Worm (Caenorhabditis elegans) whole organism, midembryonic: ENCODE measurements around the gene C46A5.6.

Source experiments
- T22C8.4 ChIP-seq: fragments of 200-800 bp; sonication (Bioruptor generic); IDR thresholded peaks from 2 replicates; pipeline ENCODE4 v1.3.6; 2022; ENCODE audit warnings: missing genetic modification characterization, missing compliant biosample characterization
- cog-1 ChIP-seq: sonication (generic microtip); optimal IDR thresholded peaks from 2 replicates; lab custom pipeline; 2016; ENCODE audit warnings: missing genetic modification characterization, missing compliant biosample characterization
- flt-1 ChIP-seq: fragments of 200-800 bp; sonication (Bioruptor generic); IDR thresholded peaks from 2 replicates; pipeline ENCODE4 v1.3.6; 2022; ENCODE audit warnings: missing genetic modification characterization, missing compliant biosample characterization
- klf-2 ChIP-seq: fragments of 200-800 bp; sonication (Bioruptor generic); conservative IDR thresholded peaks from 2 replicates; pipeline ENCODE4 v1.3.6; 2022; ENCODE audit warnings: missing genetic modification reagents, missing genetic modification characterization, missing compliant biosample characterization
- med-1 ChIP-seq: sonication (generic microtip); optimal IDR thresholded peaks from 2 replicates; lab custom pipeline; 2017; ENCODE audit warnings: missing genetic modification characterization, mild to moderate bottlenecking, missing compliant biosample characterization, antibody characterized with exemption, missing genetic modification reagents; ENCODE audit not compliant: insufficient read depth
- ref-1 ChIP-seq: fragments of 200-800 bp; sonication (Bioruptor generic); conservative IDR thresholded peaks from 2 replicates; pipeline ENCODE4 v1.3.6; 2022; ENCODE audit warnings: missing genetic modification reagents, missing genetic modification characterization, missing compliant biosample characterization
- tab-1 ChIP-seq: fragments of 200-800 bp; sonication (Bioruptor generic); IDR thresholded peaks from 2 replicates; pipeline ENCODE4 v1.3.6; 2022; ENCODE audit warnings: missing genetic modification characterization, missing compliant biosample characterization
- ztf-23 ChIP-seq: fragments of 200-800 bp; sonication (Bioruptor generic); IDR thresholded peaks from 2 replicates; pipeline ENCODE4 v1.3.6; 2022; ENCODE audit warnings: missing genetic modification reagents, missing genetic modification characterization, missing compliant biosample characterization
- ztf-29 ChIP-seq: fragments of 200-800 bp; sonication (Bioruptor generic); IDR thresholded peaks from 2 replicates; pipeline ENCODE4 v1.3.6; 2022; ENCODE audit warnings: missing genetic modification reagents, missing genetic modification characterization, missing compliant biosample characterization

C46A5.6 gene

DNA sequence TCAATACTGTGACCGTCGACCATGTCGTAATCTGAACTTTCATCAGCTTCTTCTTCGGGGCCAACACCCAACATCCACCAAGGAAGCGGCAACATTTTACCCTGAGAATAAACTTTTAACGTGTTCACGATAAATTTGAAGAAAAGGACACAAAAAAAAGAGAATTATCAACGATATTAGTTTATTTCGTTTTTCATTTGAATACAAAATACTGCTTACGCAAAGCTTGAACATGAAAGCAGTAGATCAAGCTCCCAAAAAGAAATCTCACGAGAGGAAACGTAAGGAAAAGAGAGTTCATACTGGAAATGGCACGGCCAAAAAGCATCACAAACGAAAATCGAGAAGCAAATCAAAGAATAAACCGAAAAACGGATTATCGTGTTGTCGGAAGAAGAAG is at the start of gene C46A5.6, which contains the start of gene C46A5.1:
C46A5.6 (minus strand) TSS at position 101 of the 400 bp plus-strand sequence.
C46A5.1 (plus strand) TSS at position 184 of the 400 bp plus-strand sequence.
- TF ChIP-seq ztf-23 (GFP tag; lab: Robert Waterston, UW) (no peak), flt-1 (no peak), tab-1 (GFP tag; lab: Robert Waterston, UW) (no peak), cog-1 (no peak), klf-2 (GFP tag; lab: Robert Waterston, UW) (no peak), T22C8.4 (GFP tag; lab: Robert Waterston, UW) (no peak), ref-1 (no peak)

DNA sequence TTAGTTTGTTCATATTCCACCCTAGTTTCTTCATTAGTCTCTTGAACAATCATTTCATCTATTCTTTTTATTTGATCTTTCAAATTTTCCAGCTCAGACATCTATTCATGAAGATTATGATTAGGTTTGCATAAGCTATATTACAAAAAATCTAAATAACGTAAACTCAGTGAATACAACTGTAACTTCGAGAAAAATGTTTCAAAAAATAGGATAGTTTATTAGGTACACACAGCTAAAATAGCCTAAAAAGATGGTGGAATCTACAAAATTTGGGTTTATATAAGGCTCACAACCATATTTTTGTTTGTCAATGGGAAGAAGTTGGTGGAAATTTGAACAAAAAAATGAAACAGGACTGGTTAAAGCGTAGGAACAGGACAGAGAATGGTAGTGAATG is 49.1 kb upstream of the C46A5.6 start, which contains the start of gene zgpa-1:
zgpa-1 (minus strand) TSS at position 101 of the 400 bp plus-strand sequence.
- TF ChIP-seq ref-1 (no peak), klf-2 (GFP tag; lab: Robert Waterston, UW) (no peak), T22C8.4 (GFP tag; lab: Robert Waterston, UW) (no peak), flt-1 (no peak)

DNA sequence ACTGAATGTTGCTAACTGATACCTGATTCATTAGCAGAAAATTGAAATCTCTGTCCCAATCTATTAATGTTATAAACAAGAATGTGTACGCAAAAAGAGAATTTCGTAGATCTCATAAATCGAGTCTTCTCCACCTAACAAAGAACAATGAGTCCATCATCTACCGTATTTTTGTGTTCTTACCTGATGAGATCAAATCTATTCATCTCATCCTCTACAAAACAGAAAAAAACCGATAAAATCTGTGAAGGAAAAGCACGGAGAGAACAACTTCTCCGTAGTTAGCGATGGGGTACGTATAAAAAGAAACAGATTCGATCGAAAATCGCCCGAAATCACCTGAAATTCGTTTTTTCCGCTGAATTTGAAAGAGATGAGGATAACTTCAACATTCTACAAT is 44.9 kb upstream of the C46A5.6 start, which contains the start of gene C33H5.1:
C33H5.1 (plus strand) TSS at position 330 of the 400 bp plus-strand sequence.
- TF ChIP-seq tab-1 (GFP tag; lab: Robert Waterston, UW) (no peak), flt-1 (no peak), ztf-23 (GFP tag; lab: Robert Waterston, UW) (no peak), ref-1 (no peak), klf-2 (GFP tag; lab: Robert Waterston, UW) (no peak), cog-1 (no peak), ztf-29 (GFP tag; lab: Robert Waterston, UW) (no peak), T22C8.4 (GFP tag; lab: Robert Waterston, UW) (no peak), med-1 (no peak)

DNA sequence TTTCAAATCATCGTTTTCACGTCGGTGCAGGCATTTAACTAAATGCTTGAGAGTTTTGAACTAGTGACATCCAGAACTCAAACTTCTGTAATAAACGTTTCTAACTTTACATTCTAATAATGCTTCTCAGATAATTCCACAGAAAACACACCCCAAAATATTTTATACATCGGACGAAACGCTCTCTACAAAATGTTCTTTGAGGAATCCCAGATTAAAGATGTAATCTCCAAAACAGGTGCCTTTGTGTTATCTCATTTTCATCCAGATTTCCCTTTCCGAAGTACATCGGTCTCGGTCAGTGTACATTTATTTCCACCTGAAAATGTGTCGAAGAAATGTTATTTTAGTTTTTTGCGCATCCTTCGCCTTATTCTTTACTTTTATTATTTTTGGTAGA is 41.1 kb upstream of the C46A5.6 start, which contains the start of gene C33H5.2:
C33H5.2 (plus strand) TSS at position 301 of the 400 bp plus-strand sequence.
- no peak for TF ChIP-seq cog-1
- TF ChIP-seq klf-2 (GFP tag; lab: Robert Waterston, UW) = no peak
- TF ChIP-seq ref-1 = no peak
- no peak for TF ChIP-seq med-1
- no peak for TF ChIP-seq ztf-29 (GFP tag; lab: Robert Waterston, UW)
- TF ChIP-seq ztf-23 (GFP tag; lab: Robert Waterston, UW) = no peak
- no peak for TF ChIP-seq flt-1
- TF ChIP-seq tab-1 (GFP tag; lab: Robert Waterston, UW) = no peak
- no peak for TF ChIP-seq T22C8.4 (GFP tag; lab: Robert Waterston, UW)

DNA sequence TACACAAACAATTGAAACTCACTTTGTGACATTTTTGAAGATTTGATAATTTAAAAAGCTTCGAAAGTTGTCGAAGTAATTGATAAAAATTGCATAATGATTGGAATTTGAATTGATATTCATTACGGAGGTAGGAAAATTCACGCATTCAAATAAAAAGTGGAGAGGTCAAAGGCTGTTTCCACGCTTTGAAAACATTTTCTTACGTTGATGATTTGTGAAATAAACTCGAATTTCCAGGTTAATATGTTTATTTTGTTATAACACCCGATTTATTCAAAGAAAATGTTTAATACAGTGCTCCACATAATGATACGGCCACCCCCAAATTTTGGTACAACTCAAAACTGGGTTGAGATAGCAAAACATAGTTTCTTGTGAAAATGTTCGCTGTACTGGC is 39.6 kb upstream of the C46A5.6 start, which contains the start of gene C33H5.16:
C33H5.16 (minus strand) TSS at position 101 of the 400 bp plus-strand sequence.
- TF ChIP-seq flt-1 = no peak
- TF ChIP-seq ztf-23 (GFP tag; lab: Robert Waterston, UW) = no peak
- no peak for TF ChIP-seq ref-1
- no peak for TF ChIP-seq tab-1 (GFP tag; lab: Robert Waterston, UW)
- no peak for TF ChIP-seq cog-1
- TF ChIP-seq ztf-29 (GFP tag; lab: Robert Waterston, UW) = no peak
- no peak for TF ChIP-seq T22C8.4 (GFP tag; lab: Robert Waterston, UW)
- TF ChIP-seq med-1 = no peak
- no peak for TF ChIP-seq klf-2 (GFP tag; lab: Robert Waterston, UW)

DNA sequence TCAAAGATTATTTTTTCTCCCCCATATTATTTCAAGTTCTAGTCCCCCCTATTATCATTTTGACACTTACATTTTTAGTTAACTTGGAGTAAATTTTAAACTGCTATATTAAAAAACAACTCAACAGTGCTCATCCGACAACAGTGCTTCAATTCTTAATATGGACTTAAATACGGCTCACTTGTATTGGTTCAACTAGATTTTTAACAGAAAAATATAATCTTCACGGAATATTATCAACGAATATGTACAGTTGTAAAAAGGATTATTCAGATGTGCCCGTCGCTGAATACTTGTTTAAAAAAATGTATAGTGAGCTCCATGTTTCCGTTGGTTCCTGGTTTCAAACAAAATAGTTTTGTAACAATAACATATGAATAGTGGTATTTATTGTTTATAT is 36.7 kb upstream of the C46A5.6 start:
- TF ChIP-seq cog-1 = no peak
- TF ChIP-seq ztf-29 (GFP tag; lab: Robert Waterston, UW) = no peak
- TF ChIP-seq ref-1 = no peak
- TF ChIP-seq med-1 = no peak
- TF ChIP-seq tab-1 (GFP tag; lab: Robert Waterston, UW) = no peak
- no peak for TF ChIP-seq T22C8.4 (GFP tag; lab: Robert Waterston, UW)
- no peak for TF ChIP-seq klf-2 (GFP tag; lab: Robert Waterston, UW)

DNA sequence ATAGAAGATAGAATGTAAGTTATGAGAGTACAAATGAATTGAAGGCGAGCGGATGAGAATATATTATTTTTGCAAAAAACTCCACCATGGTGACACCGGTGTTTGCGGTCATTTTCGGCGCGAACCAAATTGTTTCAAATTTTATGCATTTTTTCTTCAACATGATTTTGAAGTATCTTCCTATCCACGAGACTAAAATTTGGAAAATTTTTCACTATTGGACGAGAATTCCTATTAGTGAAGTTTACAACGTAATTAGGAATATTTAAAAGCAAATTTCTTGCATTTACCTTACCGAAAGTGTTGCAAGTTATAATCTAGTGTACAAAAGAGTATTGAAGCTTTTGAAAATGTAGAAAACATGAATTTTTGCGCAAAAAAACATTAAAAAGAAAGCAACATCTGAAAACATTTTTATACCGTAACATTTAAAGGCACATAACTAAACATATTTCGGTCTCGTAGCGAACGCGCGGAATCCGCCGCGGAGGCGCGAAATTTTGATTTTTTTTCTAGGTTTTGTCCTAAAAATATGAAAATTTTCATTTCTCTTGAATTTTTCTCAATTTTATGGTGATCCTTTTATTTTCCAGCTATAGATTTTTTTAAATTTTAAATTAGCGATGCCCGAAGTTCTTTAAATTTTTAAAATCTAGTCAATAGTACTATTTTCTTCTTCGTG is 32.9 kb upstream of the C46A5.6 start, which contains the start of gene sgo-1:
sgo-1 (minus strand) TSS at position 51 of the 682 bp plus-strand sequence.
- no peak for TF ChIP-seq med-1
- TF ChIP-seq ztf-23 (GFP tag; lab: Robert Waterston, UW) = no peak
- no peak for TF ChIP-seq flt-1
- TF ChIP-seq klf-2 (GFP tag; lab: Robert Waterston, UW) = no peak

DNA sequence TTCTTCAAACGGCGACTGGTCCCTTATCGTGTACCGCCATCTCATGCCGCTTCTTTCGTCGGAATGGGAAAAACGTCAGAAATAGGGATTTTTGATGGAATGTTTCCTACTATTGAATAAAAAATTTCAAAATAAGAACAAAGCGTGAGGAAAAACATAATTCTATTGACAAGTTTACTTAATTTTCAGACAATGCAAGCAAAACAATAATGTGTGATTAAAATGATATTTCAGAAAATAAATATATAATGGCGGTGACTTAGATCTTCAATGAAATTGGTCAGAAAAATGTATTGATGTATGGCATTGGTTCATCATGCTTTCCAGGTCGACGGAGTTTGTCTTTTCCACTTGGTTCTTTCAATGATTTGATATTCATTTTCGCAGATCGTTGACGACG is 31.1 kb upstream of the C46A5.6 start, which contains the start of gene ntp-1:
ntp-1 (minus strand) TSS at position 101 of the 400 bp plus-strand sequence.
- TF ChIP-seq med-1 (no peak), T22C8.4 (GFP tag; lab: Robert Waterston, UW) (no peak), ztf-29 (GFP tag; lab: Robert Waterston, UW) (no peak), flt-1 (no peak), ref-1 (no peak), tab-1 (GFP tag; lab: Robert Waterston, UW) (no peak), klf-2 (GFP tag; lab: Robert Waterston, UW) (no peak), cog-1 (no peak), ztf-23 (GFP tag; lab: Robert Waterston, UW) (no peak)

DNA sequence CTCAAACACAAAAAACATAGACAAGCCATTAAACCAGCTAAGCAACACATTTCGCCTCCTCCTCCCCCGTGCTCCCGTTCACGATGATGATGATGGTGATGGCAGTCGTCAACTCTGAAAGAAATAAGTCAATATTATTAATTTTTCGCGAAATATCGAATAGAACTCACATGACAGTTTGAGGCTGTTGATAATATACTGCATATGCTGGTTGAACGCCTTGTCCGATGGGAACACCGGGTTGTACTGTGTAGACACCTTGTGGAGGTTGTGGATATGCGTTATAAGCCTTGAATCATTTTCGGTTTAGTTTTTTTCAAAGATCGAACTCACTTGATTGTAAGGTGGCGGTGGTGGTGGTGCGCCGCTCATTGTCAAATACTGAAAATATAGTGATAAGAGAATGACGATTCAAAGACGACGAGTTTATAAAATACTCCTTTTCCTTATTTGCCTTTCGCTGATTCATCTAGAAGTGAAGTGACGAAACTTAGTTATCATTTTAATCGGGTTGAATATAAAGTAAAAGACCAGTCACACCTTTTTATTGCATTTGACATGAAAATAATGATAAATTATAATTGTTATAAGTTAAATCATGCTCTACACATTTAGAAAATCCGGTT is 28.3 kb upstream of the C46A5.6 start, which contains the start of gene C33H5.13:
C33H5.13 (minus strand) TSS at position 443 of the 626 bp plus-strand sequence.
- TF ChIP-seq tab-1 (GFP tag; lab: Robert Waterston, UW) = no peak
- TF ChIP-seq cog-1 = no peak
